Fruit fly (Drosophila melanogaster): Measurements from ENCODE around the gene wntD.

DNA sequence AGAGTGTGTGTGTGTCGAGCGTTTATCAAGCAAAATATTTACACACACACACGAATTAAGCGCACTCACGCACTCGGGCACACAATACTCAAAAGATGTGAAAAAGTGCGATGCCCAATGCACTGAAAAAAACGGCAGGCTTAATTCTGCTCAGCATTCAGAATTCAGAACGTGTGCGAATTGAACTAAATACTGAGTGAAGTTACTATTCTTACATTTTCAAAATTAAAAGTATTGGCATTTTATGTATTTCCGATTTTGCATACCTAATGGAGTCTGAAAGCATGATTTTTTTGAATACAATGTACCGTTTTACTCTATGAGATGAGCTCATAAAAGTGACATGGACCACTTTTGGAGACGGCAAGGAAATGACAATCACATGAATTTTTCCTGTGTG is 35.9 kb downstream of the wntD start:
- TF ChIP-seq ovo (GFP tag; optimal IDR thresholded peaks at IDR 0.05) (no peak), kay (GFP tag; ENCODE audit: borderline replicate concordance) (no peak), cnc (optimal IDR thresholded peaks at IDR 0.05) (no peak), CG11617 (GFP tag; optimal IDR thresholded peaks at IDR 0.05) (no peak), pad (GFP tag; optimal IDR thresholded peaks at IDR 0.05) (no peak), CG7045 (GFP tag; optimal IDR thresholded peaks at IDR 0.05) (no peak), CG14711 (tag; optimal IDR thresholded peaks at IDR 0.05) (no peak), bab1 (GFP tag; optimal IDR thresholded peaks at IDR 0.05) (no peak), Mnt (GFP tag; optimal IDR thresholded peaks at IDR 0.05) (no peak), CG7101 (tag; optimal IDR thresholded peaks at IDR 0.05) (no peak)
